Fruit fly (Drosophila melanogaster) whole organism, embryonic: ENCODE measurements around the gene CG14339.

Source experiments
- Adf1 ChIP-seq: fragments of 200-800 bp; sonication (Bioruptor generic); IDR thresholded peaks from 2 replicates; pipeline ENCODE4 v1.3.6; 2022; ENCODE audit warnings: missing biosample characterization, missing genetic modification characterization
- Atf6 ChIP-seq: fragments of 200-800 bp; sonication (Bioruptor generic); IDR thresholded peaks from 2 replicates; pipeline ENCODE4 v1.3.6; 2022; ENCODE audit warnings: missing biosample characterization, missing genetic modification characterization
- CG10267 ChIP-seq: fragments of 200-800 bp; sonication (Bioruptor generic); optimal IDR thresholded peaks from 2 replicates; lab custom pipeline; 2018; ENCODE audit warnings: missing biosample characterization, mild to moderate bottlenecking, missing genetic modification characterization, moderate library complexity
- CG11695 ChIP-seq: fragments of 200-800 bp; sonication (Bioruptor generic); IDR thresholded peaks from 3 replicates; pipeline ENCODE4 v1.3.6; 2022; ENCODE audit warnings: missing biosample characterization, missing genetic modification characterization
- CG14014 ChIP-seq: fragments of 200-800 bp; sonication (Bioruptor generic); IDR thresholded peaks from 2 replicates; pipeline ENCODE4 v1.3.6; 2022; ENCODE audit warnings: missing biosample characterization, missing genetic modification characterization
- CG14710 ChIP-seq: fragments of 200-800 bp; sonication (Bioruptor generic); optimal IDR thresholded peaks from 3 replicates; lab custom pipeline; 2019; ENCODE audit warnings: missing biosample characterization, mild to moderate bottlenecking, missing genetic modification characterization, moderate library complexity
- CG14860 ChIP-seq: fragments of 200-800 bp; sonication (Bioruptor generic); IDR thresholded peaks from 3 replicates; pipeline ENCODE4 v1.3.6; 2022; ENCODE audit warnings: missing biosample characterization, missing genetic modification characterization; ENCODE audit not compliant: partially characterized antibody
- CG17328 ChIP-seq: fragments of 200-800 bp; sonication (Bioruptor generic); IDR thresholded peaks from 2 replicates; pipeline ENCODE4 v1.3.6; 2022; ENCODE audit warnings: missing biosample characterization, missing genetic modification characterization
- CG1792 ChIP-seq: fragments of 200-800 bp; sonication (Bioruptor generic); optimal IDR thresholded peaks from 2 replicates; lab custom pipeline; 2016; ENCODE audit warnings: missing biosample characterization, missing genetic modification characterization
- CG18476 ChIP-seq: fragments of 200-800 bp; sonication (Bioruptor generic); optimal IDR thresholded peaks from 2 replicates; lab custom pipeline; 2016; ENCODE audit warnings: missing biosample characterization, mild to moderate bottlenecking, missing genetic modification characterization
- CG2116 ChIP-seq: fragments of 200-800 bp; sonication (Bioruptor generic); optimal IDR thresholded peaks from 3 replicates; lab custom pipeline; 2018; ENCODE audit warnings: missing biosample characterization, mild to moderate bottlenecking, missing genetic modification characterization
- CG32767 ChIP-seq: fragments of 200-800 bp; sonication (Bioruptor generic); IDR thresholded peaks from 2 replicates; pipeline ENCODE4 v1.3.6; 2022; ENCODE audit warnings: missing biosample characterization, missing genetic modification characterization
- CG33557 ChIP-seq: fragments of 200-800 bp; sonication (Bioruptor generic); optimal IDR thresholded peaks from 2 replicates; lab custom pipeline; 2019; ENCODE audit warnings: missing biosample characterization, mild to moderate bottlenecking, missing genetic modification characterization, moderate library complexity
- CG34224 ChIP-seq: fragments of 200-800 bp; sonication (Bioruptor generic); IDR thresholded peaks from 3 replicates; pipeline ENCODE4 v1.3.6; 2022; ENCODE audit warnings: missing biosample characterization, missing genetic modification characterization; ENCODE audit not compliant: partially characterized antibody
- CG43689 ChIP-seq: fragments of 200-800 bp; sonication (Bioruptor generic); IDR thresholded peaks from 2 replicates; pipeline ENCODE4 v1.3.6; 2022; ENCODE audit warnings: missing biosample characterization, missing genetic modification characterization
- CG4617 ChIP-seq: fragments of 200-800 bp; sonication (Bioruptor generic); optimal IDR thresholded peaks from 3 replicates; lab custom pipeline; 2016; ENCODE audit warnings: missing biosample characterization, missing genetic modification characterization, borderline replicate concordance
- CG6683 ChIP-seq: fragments of 200-800 bp; sonication (Bioruptor generic); optimal IDR thresholded peaks from 2 replicates; lab custom pipeline; 2017; ENCODE audit warnings: missing biosample characterization, mild to moderate bottlenecking, missing genetic modification characterization, missing genetic modification reagents
- CG7928 ChIP-seq: fragments of 200-800 bp; sonication (Bioruptor generic); optimal IDR thresholded peaks from 2 replicates; lab custom pipeline; 2017; ENCODE audit warnings: missing biosample characterization, mild to moderate bottlenecking, missing genetic modification characterization
- CG8359 ChIP-seq: fragments of 200-800 bp; sonication (Bioruptor generic); optimal IDR thresholded peaks from 2 replicates; lab custom pipeline; 2017; ENCODE audit warnings: missing biosample characterization, mild to moderate bottlenecking, missing genetic modification characterization, borderline replicate concordance
- CG8478 ChIP-seq: fragments of >200 bp; optimal IDR thresholded peaks from 2 replicates; lab custom pipeline; 2018
- CoRest ChIP-seq: fragments of 200-800 bp; sonication (Bioruptor generic); optimal IDR thresholded peaks from 3 replicates; lab custom pipeline; 2018; ENCODE audit warnings: missing biosample characterization, mild to moderate bottlenecking, missing genetic modification characterization, moderate library complexity
- HmgD ChIP-seq: fragments of 200-800 bp; sonication (Bioruptor generic); optimal IDR thresholded peaks from 3 replicates; lab custom pipeline; 2016; ENCODE audit warnings: missing biosample characterization, missing genetic modification characterization
- HmgZ ChIP-seq: fragments of 200-800 bp; sonication (Bioruptor generic); optimal IDR thresholded peaks from 2 replicates; lab custom pipeline; 2018; ENCODE audit warnings: missing biosample characterization, mild to moderate bottlenecking, missing genetic modification characterization
- Lpt ChIP-seq: fragments of >200 bp; optimal IDR thresholded peaks from 2 replicates; lab custom pipeline; 2018; ENCODE audit warnings: missing biosample characterization, missing genetic modification characterization
- MBD-R2 ChIP-seq: fragments of 200-800 bp; sonication (Bioruptor generic); IDR thresholded peaks from 2 replicates; pipeline ENCODE4 v1.3.6; 2022; ENCODE audit warnings: missing biosample characterization, missing genetic modification characterization
- Optix ChIP-seq: fragments of 200-800 bp; sonication (Bioruptor generic); IDR thresholded peaks from 3 replicates; pipeline ENCODE4 v1.3.6; 2022; ENCODE audit warnings: missing biosample characterization, missing genetic modification characterization
- Spps ChIP-seq: fragments of 200-800 bp; sonication (Bioruptor generic); optimal IDR thresholded peaks from 2 replicates; lab custom pipeline; 2018; ENCODE audit warnings: missing biosample characterization, mild to moderate bottlenecking, missing genetic modification characterization
- Stat92E ChIP-seq, 3 experiments: fragments of >200 bp in 2 of 3; fragments of 200-800 bp in 1 of 3; sonication (Bioruptor generic) in 1 of 3; optimal IDR thresholded peaks; 2 replicates each; lab custom pipeline; 2017 to 2019; ENCODE audit warnings: missing biosample characterization in 3 of 3, missing genetic modification characterization in 3 of 3, mild to moderate bottlenecking in 1 of 3, moderate library complexity in 1 of 3
- chif ChIP-seq, 2 experiments: fragments of 200-800 bp; sonication (Bioruptor generic); optimal IDR thresholded peaks; 3 replicates each; lab custom pipeline; 2016; ENCODE audit warnings: missing biosample characterization in 2 of 2, missing genetic modification characterization in 2 of 2
- dmrt11E ChIP-seq: fragments of 200-800 bp; sonication (Bioruptor generic); optimal IDR thresholded peaks from 3 replicates; lab custom pipeline; 2018; ENCODE audit warnings: missing biosample characterization, mild to moderate bottlenecking, missing genetic modification characterization, moderate library complexity
- emc ChIP-seq: fragments of 200-800 bp; sonication (Bioruptor generic); optimal IDR thresholded peaks from 2 replicates; lab custom pipeline; 2016; ENCODE audit warnings: missing biosample characterization, missing genetic modification characterization
- ems ChIP-seq: fragments of 200-800 bp; sonication (Bioruptor generic); optimal IDR thresholded peaks from 3 replicates; lab custom pipeline; 2016; ENCODE audit warnings: missing biosample characterization, missing genetic modification characterization
- esg ChIP-seq: fragments of 200-800 bp; sonication (Bioruptor generic); conservative IDR thresholded peaks from 2 replicates; pipeline ENCODE4 v1.3.6; 2022; ENCODE audit warnings: missing biosample characterization, missing genetic modification characterization
- eve ChIP-seq, 2 experiments: fragments of >200 bp; optimal IDR thresholded peaks; 2 replicates each; lab custom pipeline; 2017; ENCODE audit warnings: missing biosample characterization in 2 of 2, missing genetic modification characterization in 2 of 2
- gfzf ChIP-seq: fragments of 200-800 bp; sonication (Bioruptor generic); optimal IDR thresholded peaks from 2 replicates; lab custom pipeline; 2016; ENCODE audit warnings: missing biosample characterization, mild to moderate bottlenecking, missing genetic modification characterization, moderate library complexity
- gsb-n ChIP-seq: fragments of 200-800 bp; sonication (Bioruptor generic); optimal IDR thresholded peaks from 3 replicates; lab custom pipeline; 2018; ENCODE audit warnings: missing biosample characterization, mild to moderate bottlenecking, missing genetic modification characterization
- h ChIP-seq: fragments of >200 bp; optimal IDR thresholded peaks from 2 replicates; lab custom pipeline; 2017
- kah ChIP-seq: fragments of 200-800 bp; sonication (Bioruptor generic); optimal IDR thresholded peaks from 2 replicates; lab custom pipeline; 2018; ENCODE audit warnings: missing biosample characterization, mild to moderate bottlenecking, missing genetic modification characterization
- ken ChIP-seq: fragments of 200-800 bp; sonication (Bioruptor generic); IDR thresholded peaks from 3 replicates; pipeline ENCODE4 v1.3.6; 2022; ENCODE audit warnings: missing biosample characterization, missing genetic modification characterization
- mld ChIP-seq: fragments of 200-800 bp; sonication (Bioruptor generic); IDR thresholded peaks from 3 replicates; pipeline ENCODE4 v1.3.6; 2022; ENCODE audit warnings: missing biosample characterization, missing genetic modification characterization; ENCODE audit not compliant: partially characterized antibody
- org-1 ChIP-seq: fragments of 200-800 bp; sonication (Bioruptor generic); optimal IDR thresholded peaks from 2 replicates; lab custom pipeline; 2017; ENCODE audit warnings: missing biosample characterization, missing genetic modification characterization
- pfk ChIP-seq: fragments of 200-800 bp; sonication (Bioruptor generic); optimal IDR thresholded peaks from 2 replicates; lab custom pipeline; 2018; ENCODE audit warnings: missing biosample characterization, mild to moderate bottlenecking, missing genetic modification characterization, moderate library complexity
- repo ChIP-seq: fragments of 200-800 bp; sonication (Bioruptor generic); optimal IDR thresholded peaks from 2 replicates; lab custom pipeline; 2016; ENCODE audit warnings: missing biosample characterization, missing genetic modification characterization
- salm ChIP-seq: fragments of 200-800 bp; sonication (Bioruptor generic); optimal IDR thresholded peaks from 2 replicates; lab custom pipeline; 2018; ENCODE audit warnings: missing biosample characterization, mild to moderate bottlenecking, missing genetic modification characterization
- schlank ChIP-seq: fragments of 200-800 bp; sonication (Bioruptor generic); optimal IDR thresholded peaks from 2 replicates; lab custom pipeline; 2018; ENCODE audit warnings: missing biosample characterization, mild to moderate bottlenecking, missing genetic modification characterization
- sens ChIP-seq: fragments of 200-800 bp; sonication (Bioruptor generic); peaks from one replicate; lab custom pipeline; 2016; ENCODE audit warnings: missing biosample characterization, missing genetic modification characterization
- sob ChIP-seq: fragments of 200-800 bp; sonication (Bioruptor generic); IDR thresholded peaks from 2 replicates; pipeline ENCODE4 v1.3.6; 2022; ENCODE audit warnings: missing biosample characterization, missing genetic modification characterization
- tgo ChIP-seq: fragments of 200-800 bp; sonication (Bioruptor generic); IDR thresholded peaks from 3 replicates; pipeline ENCODE4 v1.3.6; 2022; ENCODE audit warnings: missing biosample characterization, missing genetic modification characterization
- tio ChIP-seq: fragments of 200-800 bp; sonication (Bioruptor generic); optimal IDR thresholded peaks from 2 replicates; lab custom pipeline; 2017; ENCODE audit warnings: missing biosample characterization, missing genetic modification characterization, inconsistent platforms
- unpg ChIP-seq: fragments of 200-800 bp; sonication (Bioruptor generic); optimal IDR thresholded peaks from 3 replicates; lab custom pipeline; 2018; ENCODE audit warnings: missing biosample characterization, mild to moderate bottlenecking, missing genetic modification characterization, moderate library complexity
- yki ChIP-seq: fragments of >200 bp; optimal IDR thresholded peaks from 3 replicates; lab custom pipeline; 2018
- zen2 ChIP-seq: fragments of 200-800 bp; sonication (Bioruptor generic); IDR thresholded peaks from 3 replicates; pipeline ENCODE4 v1.3.6; 2022; ENCODE audit warnings: missing biosample characterization, missing genetic modification characterization; ENCODE audit not compliant: partially characterized antibody

Gene CG14339

dm6 chr2L:1075753-1076152, 32.6 kb upstream of the CG14339 start (continued):
- TF ChIP-seq schlank (tag; lab: Kevin White, UChicago) (peak; percentile 41), chif (GFP tag; optimal IDR thresholded peaks at IDR 0.05; lab: Kevin White, UChicago) (peak; percentile 96 to 98), CG43689 (GFP tag; lab: Robert Waterston, UW) (peak; percentile 74), org-1 (GFP tag; lab: Kevin White, UChicago) (peak; percentile 90), CG14860 (GFP tag; lab: Robert Waterston, UW) (no peak), Atf6 (GFP tag; lab: Robert Waterston, UW) (peak; percentile 87), gfzf (GFP tag; lab: Kevin White, UChicago) (no peak), sob (GFP tag; lab: Robert Waterston, UW) (peak; percentile 85), CG8359 (GFP tag; lab: Kevin White, UChicago) (peak; percentile 76), CG18476 (peak; percentile 82), CG8478 (lab: Kevin White, UChicago) (no peak), tio (GFP tag; lab: Kevin White, UChicago) (no peak), sens (GFP tag; lab: Kevin White, UChicago) (peak; percentile 100), CG33557 (GFP tag; lab: Kevin White, UChicago) (peak; percentile 87), Stat92E (GFP tag; optimal IDR thresholded peaks at IDR 0.05; lab: Kevin White, UChicago) (peak in 1 of 3 experiments; percentile 93), eve (GFP tag; optimal IDR thresholded peaks at IDR 0.05; lab: Kevin White, UChicago) (peak in 1 of 2 experiments; percentile 17), ken (GFP tag; lab: Robert Waterston, UW) (peak; percentile 96), pfk (no peak), CG1792 (peak; percentile 85), CoRest (tag; lab: Kevin White, UChicago) (peak; percentile 90), Optix (GFP tag; lab: Robert Waterston, UW) (peak; percentile 98), HmgD (GFP tag; lab: Kevin White, UChicago) (peak; percentile 89), CG7928 (GFP tag; lab: Kevin White, UChicago) (no peak), CG6683 (GFP tag; lab: Kevin White, UChicago) (no peak), CG4617 (GFP tag; lab: Kevin White, UChicago) (peak; percentile 90), emc (GFP tag; lab: Kevin White, UChicago) (peak; percentile 42), CG32767 (peak; percentile 90), zen2 (GFP tag; lab: Robert Waterston, UW) (no peak), CG11695 (peak; percentile 88), mld (GFP tag; lab: Robert Waterston, UW) (no peak), HmgZ (peak; percentile 66), CG2116 (peak; percentile 62), Adf1 (GFP tag; lab: Robert Waterston, UW) (peak; percentile 34; the same call in 1 of the 2 replicates), esg (GFP tag; lab: Robert Waterston, UW) (peak; percentile 90), dmrt11E (peak; percentile 94), unpg (peak; percentile 90), h (lab: Kevin White, UChicago) (no peak), MBD-R2 (GFP tag; lab: Robert Waterston, UW) (peak; percentile 60; the same call in 1 of the 2 replicates), Spps (tag; lab: Kevin White, UChicago) (peak; percentile 76), CG10267 (peak; percentile 84), CG14710 (tag; lab: Kevin White, UChicago) (peak; percentile 88), repo (peak; percentile 89), Lpt (GFP tag; lab: Kevin White, UChicago) (no peak), CG17328 (GFP tag; lab: Robert Waterston, UW) (peak; percentile 97), gsb-n (peak; percentile 89), CG14014 (GFP tag; lab: Robert Waterston, UW) (peak; percentile 91), kah (GFP tag; lab: Kevin White, UChicago) (peak; percentile 68), yki (lab: Kevin White, UChicago) (no peak), tgo (peak; percentile 92), ems (GFP tag; lab: Kevin White, UChicago) (peak; percentile 92), CG34224 (GFP tag; lab: Robert Waterston, UW) (no peak), salm (tag; lab: Kevin White, UChicago) (peak; percentile 86)
